Fruit fly (Drosophila melanogaster): ENCODE measurements around the gene Pp2B-14D.
A peak's percentile ranks its signal among the peaks of the same experiment; 100 is the strongest.

Gene Pp2B-14D

dm6 chrX:16579978-16580377 is 20.2 kb upstream of the Pp2B-14D start (continued):
- TF ChIP-seq mam (GFP tag; optimal IDR thresholded peaks at IDR 0.05) (no peak), GATAe (GFP tag; conservative IDR thresholded peaks at IDR 0.05) (no peak), trh (GFP tag; optimal IDR thresholded peaks at IDR 0.05) (no peak), Hey (tag; optimal IDR thresholded peaks at IDR 0.05) (no peak), run (tag; optimal IDR thresholded peaks at IDR 0.05) (no peak), CG7556 (GFP tag; optimal IDR thresholded peaks at IDR 0.05) (peak; percentile 74), ro (GFP tag; IDR thresholded peaks at IDR 0.05) (no peak), Myb (GFP tag; optimal IDR thresholded peaks at IDR 0.05) (no peak), CG9609 (GFP tag; optimal IDR thresholded peaks at IDR 0.05) (no peak), esg (GFP tag; conservative IDR thresholded peaks at IDR 0.05) (no peak), CG6791 (GFP tag; IDR thresholded peaks at IDR 0.05; ENCODE audit: partially characterized antibody) (no peak), NFAT (GFP tag; IDR thresholded peaks at IDR 0.05) (no peak), disco-r (GFP tag; optimal IDR thresholded peaks at IDR 0.05) (no peak), ase (GFP tag; IDR thresholded peaks at IDR 0.05) (no peak), caup (GFP tag; optimal IDR thresholded peaks at IDR 0.05; ENCODE audit: severe bottlenecking) (peak; percentile 52), CkIIα-i1 (GFP tag; IDR thresholded peaks at IDR 0.05) (no peak), onecut (GFP tag; IDR thresholded peaks at IDR 0.05) (no peak), Max (GFP tag; optimal IDR thresholded peaks at IDR 0.05) (peak; percentile 8), CG2129 (GFP tag; IDR thresholded peaks at IDR 0.05; ENCODE audit: partially characterized antibody) (no peak), CG17361 (GFP tag; IDR thresholded peaks at IDR 0.05) (peak; percentile 63; the same call in 2 of the 3 replicates), emc (GFP tag; optimal IDR thresholded peaks at IDR 0.05) (no peak), CG14667 (GFP tag; IDR thresholded peaks at IDR 0.05) (no peak), zfh2 (GFP tag; optimal IDR thresholded peaks at IDR 0.05) (no peak), CG1233 (GFP tag; optimal IDR thresholded peaks at IDR 0.05) (no peak), scrt (GFP tag; optimal IDR thresholded peaks at IDR 0.05) (peak; percentile 8), stwl (tag; optimal IDR thresholded peaks at IDR 0.05) (no peak), cad (GFP tag; optimal IDR thresholded peaks at IDR 0.05) (no peak), CG13775 (GFP tag; optimal IDR thresholded peaks at IDR 0.05) (peak; percentile 40), CG6813 (GFP tag; optimal IDR thresholded peaks at IDR 0.05) (no peak), CrebB (tag; optimal IDR thresholded peaks at IDR 0.05) (no peak), Xrp1 (GFP tag; IDR thresholded peaks at IDR 0.05) (peak; percentile 7; the same call in 1 of the 2 replicates), CG7372 (GFP tag; IDR thresholded peaks at IDR 0.05) (no peak), CG9876 (GFP tag; optimal IDR thresholded peaks at IDR 0.05) (no peak), phol (tag; optimal IDR thresholded peaks at IDR 0.05) (peak; percentile 59), Dp (GFP tag; optimal IDR thresholded peaks at IDR 0.05) (no peak), CG12071 (GFP tag; optimal IDR thresholded peaks at IDR 0.05) (no peak), zen (tag; optimal IDR thresholded peaks at IDR 0.05) (no peak), CTCF (GFP tag; optimal IDR thresholded peaks at IDR 0.05) (no peak), zen2 (GFP tag; IDR thresholded peaks at IDR 0.05; ENCODE audit: partially characterized antibody) (no peak), fd64A (GFP tag; optimal IDR thresholded peaks at IDR 0.05) (no peak), grau (tag; optimal IDR thresholded peaks at IDR 0.05) (peak; percentile 61), CG8924 (tag; optimal IDR thresholded peaks at IDR 0.05) (peak; percentile 42), CG16815 (GFP tag; optimal IDR thresholded peaks at IDR 0.05) (no peak), gsb-n (tag; optimal IDR thresholded peaks at IDR 0.05) (no peak), Mrtf (GFP tag; IDR thresholded peaks at IDR 0.05) (no peak), Poxn (GFP tag; IDR thresholded peaks at IDR 0.05) (no peak), CG8281 (tag; optimal IDR thresholded peaks at IDR 0.05) (no peak), zfh1 (GFP tag; IDR thresholded peaks at IDR 0.05) (no peak), z (GFP tag; IDR thresholded peaks at IDR 0.05) (no peak), cato (GFP tag; optimal IDR thresholded peaks at IDR 0.05; ENCODE audit: borderline replicate concordance) (no peak), CG10209 (GFP tag; optimal IDR thresholded peaks at IDR 0.05) (peak; percentile 50), slou (GFP tag; optimal IDR thresholded peaks at IDR 0.05) (peak; percentile 6)

Measured in whole organism, embryonic.